Fruit fly (Drosophila melanogaster) whole organism: ENCODE data around the gene Mur29B.

Source experiments
- Dll ChIP-seq: fragments of >200 bp; optimal IDR thresholded peaks from 2 replicates; lab custom pipeline; 2017
- EcR ChIP-seq, 2 experiments: fragments of >200 bp; optimal IDR thresholded peaks; 2 replicates each; lab custom pipeline; 2017; ENCODE audit warnings: missing biosample characterization in 2 of 2, missing genetic modification characterization in 2 of 2, missing genetic modification reagents in 2 of 2
- pan ChIP-seq: fragments of >200 bp; optimal IDR thresholded peaks from 2 replicates; lab custom pipeline; 2017
- psq ChIP-seq: fragments of >200 bp; optimal IDR thresholded peaks from 2 replicates; lab custom pipeline; 2017
- usp ChIP-seq: fragments of >200 bp; optimal IDR thresholded peaks from 2 replicates; lab custom pipeline; 2017; ENCODE audit warnings: missing biosample characterization, missing genetic modification characterization, mixed read lengths

dm6 chr2L:8311741-8312140 is 40.2 kb upstream of the Mur29B start:
- TF ChIP-seq Dll (lab: Kevin White, UChicago), result no peak
- no peak for TF ChIP-seq psq (lab: Kevin White, UChicago)
- no peak for TF ChIP-seq pan (lab: Kevin White, UChicago)
- no peak for TF ChIP-seq usp (GFP tag; lab: Kevin White, UChicago)
- no peak for TF ChIP-seq EcR (GFP tag; optimal IDR thresholded peaks at IDR 0.05; lab: Kevin White, UChicago)
